Worm (Caenorhabditis elegans) whole organism, late embryonic: ENCODE measurements around the gene C05E11.2.

Source experiments
- F13H6.1 ChIP-seq: sonication (generic microtip); optimal IDR thresholded peaks from 2 replicates; lab custom pipeline; 2016; ENCODE audit warnings: missing genetic modification characterization, missing compliant biosample characterization
- ceh-22 ChIP-seq: sonication (generic microtip); optimal IDR thresholded peaks from 2 replicates; lab custom pipeline; 2017; ENCODE audit warnings: missing biosample characterization, missing genetic modification characterization
- ceh-24 ChIP-seq: sonication (generic microtip); optimal IDR thresholded peaks from 2 replicates; lab custom pipeline; 2016; ENCODE audit warnings: mild to moderate bottlenecking, missing genetic modification characterization, missing compliant biosample characterization
- dmd-4 ChIP-seq: sonication (generic microtip); optimal IDR thresholded peaks from 2 replicates; lab custom pipeline; 2016; ENCODE audit warnings: borderline replicate concordance, missing genetic modification characterization, missing compliant biosample characterization
- fkh-10 ChIP-seq: fragments of 150-350 bp; optimal IDR thresholded peaks from 2 replicates; lab custom pipeline; 2014; ENCODE audit warnings: missing biosample characterization, missing genetic modification reagents, missing genetic modification characterization
- nfya-1 ChIP-seq: sonication (generic microtip); optimal IDR thresholded peaks from 2 replicates; lab custom pipeline; 2017; ENCODE audit warnings: missing genetic modification characterization, mild to moderate bottlenecking, missing compliant biosample characterization, antibody characterized with exemption, moderate library complexity

- TF ChIP-seq fkh-10 (GFP tag; lab: Kevin White, UChicago) (no peak), dmd-4 (tag; lab: Kevin White, UChicago) (no peak), F13H6.1 (tag; lab: Kevin White, UChicago) (no peak), ceh-24 (no peak), nfya-1 (no peak), ceh-22 (tag; lab: Kevin White, UChicago) (no peak)
These were observed 33.7 kb upstream of the C05E11.2 start for ce11 chrX:4553033-4553432.
